Fruit fly (Drosophila melanogaster): ENCODE measurements around the gene CG12229.

CG12229 gene

DNA sequence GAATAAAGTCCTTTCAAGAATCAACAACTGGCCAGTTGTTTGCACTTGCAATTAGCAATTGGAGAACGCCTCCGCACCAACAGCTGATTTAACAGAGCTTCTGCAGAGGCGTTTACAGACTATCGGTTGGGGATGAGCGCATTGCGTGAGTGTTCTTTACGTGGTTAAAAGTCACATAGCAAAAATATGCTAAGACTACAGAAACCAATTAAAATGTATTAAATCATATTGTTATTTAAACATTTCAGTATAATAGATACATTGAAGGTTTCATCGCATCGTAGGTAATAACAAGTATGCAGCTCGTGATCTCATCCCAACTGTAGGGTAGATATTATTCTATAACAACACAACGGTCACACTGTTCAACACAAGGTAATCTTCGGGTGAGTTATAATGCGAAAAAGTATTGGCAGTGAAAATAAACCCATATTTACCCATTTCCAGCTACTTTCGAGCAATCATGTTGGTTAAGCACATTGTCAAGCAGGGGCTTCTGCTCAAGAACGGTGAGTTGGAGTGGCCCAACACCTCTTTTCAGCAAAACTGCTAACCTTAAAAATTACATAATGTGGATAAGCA is 11.0 kb downstream of the CG12229 start, which contains the start of the genes Sec3 and COX7B (continued):
- TF ChIP-seq CG17912 (GFP tag; optimal IDR thresholded peaks at IDR 0.05) (peak; percentile 20), Aef1 (GFP tag; IDR thresholded peaks at IDR 0.05) (peak; percentile 44; the same call in 2 of the 3 replicates), CG13287 (GFP tag; IDR thresholded peaks at IDR 0.05; ENCODE audit: partially characterized antibody) (peak; percentile 98), CG11695 (GFP tag; IDR thresholded peaks at IDR 0.05) (0 out of 3 replicates have a peak, but pooled peaks have one; percentile 14), CG11456 (GFP tag; IDR thresholded peaks at IDR 0.05) (no peak), CG2120 (GFP tag; optimal IDR thresholded peaks at IDR 0.05) (peak; percentile 83), CG10959 (GFP tag; IDR thresholded peaks at IDR 0.05) (no peak), CG18011 (GFP tag; optimal IDR thresholded peaks at IDR 0.05) (peak; percentile 29), HmgZ (tag; optimal IDR thresholded peaks at IDR 0.05) (peak; percentile 83), gce (GFP tag; IDR thresholded peaks at IDR 0.05) (no peak), lilli (GFP tag; optimal IDR thresholded peaks at IDR 0.05) (peak; percentile 82), CG15011 (GFP tag; optimal IDR thresholded peaks at IDR 0.05) (no peak), HHEX (GFP tag; optimal IDR thresholded peaks at IDR 0.05) (peak; percentile 21), sr (GFP tag; IDR thresholded peaks at IDR 0.05) (peak; percentile 59; the same call in 1 of the 3 replicates), unc-4 (GFP tag; IDR thresholded peaks at IDR 0.05; ENCODE audit: partially characterized antibody) (peak; percentile 95), Chrac-16 (GFP tag; optimal IDR thresholded peaks at IDR 0.05) (peak; percentile 66), CG4730 (GFP tag; IDR thresholded peaks at IDR 0.05) (peak; percentile 56), sug (tag; optimal IDR thresholded peaks at IDR 0.05) (peak; percentile 82), sqz (GFP tag; optimal IDR thresholded peaks at IDR 0.05) (no peak), insv (GFP tag; optimal IDR thresholded peaks at IDR 0.05) (peak in 1 of 2 experiments; percentile 61), CG12236 (GFP tag; optimal IDR thresholded peaks at IDR 0.05) (no peak), Gsc (GFP tag; IDR thresholded peaks at IDR 0.05) (no peak), CG17385 (GFP tag; optimal IDR thresholded peaks at IDR 0.05) (peak; percentile 47), dmrt11E (tag; optimal IDR thresholded peaks at IDR 0.05) (peak; percentile 63), Scr (GFP tag; IDR thresholded peaks at IDR 0.05; ENCODE audit: partially characterized antibody) (peak; percentile 96), Trl (optimal IDR thresholded peaks at IDR 0.05) (no peak), Trl (GFP tag; optimal IDR thresholded peaks at IDR 0.05) (peak; percentile 20), gfzf (GFP tag; optimal IDR thresholded peaks at IDR 0.05) (peak; percentile 82), CG31224 (GFP tag; IDR thresholded peaks at IDR 0.05) (0 out of 2 replicates have a peak, but pooled peaks have one; percentile 6), croc (GFP tag; conservative IDR thresholded peaks at IDR 0.05) (no peak), CG10565 (GFP tag; optimal IDR thresholded peaks at IDR 0.05) (no peak), CG3163 (GFP tag; optimal IDR thresholded peaks at IDR 0.05) (no peak), hkb (optimal IDR thresholded peaks at IDR 0.05) (peak; percentile 32), hkb (GFP tag; IDR thresholded peaks at IDR 0.05) (no peak), CG6272 (GFP tag; IDR thresholded peaks at IDR 0.05) (peak; percentile 70), CG1233 (GFP tag; optimal IDR thresholded peaks at IDR 0.05) (peak; percentile 38), zen2 (GFP tag; IDR thresholded peaks at IDR 0.05; ENCODE audit: partially characterized antibody) (peak; percentile 75; the same call in 2 of the 3 replicates), ac (GFP tag; optimal IDR thresholded peaks at IDR 0.05) (no peak), emc (GFP tag; optimal IDR thresholded peaks at IDR 0.05) (peak; percentile 5), luna (GFP tag; optimal IDR thresholded peaks at IDR 0.05) (no peak), unpg (GFP tag; optimal IDR thresholded peaks at IDR 0.05) (peak; percentile 63), her (GFP tag; optimal IDR thresholded peaks at IDR 0.05) (peak; percentile 8), CG8089 (GFP tag; optimal IDR thresholded peaks at IDR 0.05) (no peak), Hr3 (GFP tag; optimal IDR thresholded peaks at IDR 0.05) (peak; percentile 66), slou (GFP tag; optimal IDR thresholded peaks at IDR 0.05) (peak; percentile 37), gsb-n (tag; optimal IDR thresholded peaks at IDR 0.05) (peak; percentile 50), corto (GFP tag; optimal IDR thresholded peaks at IDR 0.05) (peak; percentile 23), CG12071 (GFP tag; optimal IDR thresholded peaks at IDR 0.05) (no peak), CG31365 (tag; optimal IDR thresholded peaks at IDR 0.05) (no peak), klu (GFP tag; IDR thresholded peaks at IDR 0.05) (peak; percentile 17; the same call in 1 of the 2 replicates), NFAT (GFP tag; IDR thresholded peaks at IDR 0.05) (peak; percentile 71)
